Worm (Caenorhabditis elegans): ENCODE results near the gene sru-42.

Gene sru-42

ce11 chrV:15689952-15690351, 39.7 kb downstream of the sru-42 start, which contains the start of gene nhr-268:
nhr-268 (plus strand) TSS chrV:15690252.
- TF ChIP-seq efl-3 (GFP tag; optimal IDR thresholded peaks at IDR 0.05) (no peak), ceh-88 (GFP tag; IDR thresholded peaks at IDR 0.05) (no peak), efl-1 (optimal IDR thresholded peaks at IDR 0.05) (no peak), efl-1 (GFP tag; optimal IDR thresholded peaks at IDR 0.05 in 1 of 2) (no peak), ztf-4 (tag; optimal IDR thresholded peaks at IDR 0.05) (no peak), nhr-71 (tag; optimal IDR thresholded peaks at IDR 0.05) (no peak), fkh-4 (tag; optimal IDR thresholded peaks at IDR 0.05; ENCODE audit: borderline replicate concordance) (no peak), zip-4 (GFP tag; optimal IDR thresholded peaks at IDR 0.05) (no peak), blmp-1 (tag; optimal IDR thresholded peaks at IDR 0.05) (no peak), grh-1 (GFP tag; IDR thresholded peaks at IDR 0.05) (no peak), fkh-8 (tag; optimal IDR thresholded peaks at IDR 0.05) (no peak), F16B12.6 (tag; optimal IDR thresholded peaks at IDR 0.05) (no peak), fos-1 (tag; optimal IDR thresholded peaks at IDR 0.05) (no peak), aly-2 (tag; optimal IDR thresholded peaks at IDR 0.05) (no peak), ceh-8 (GFP tag; optimal IDR thresholded peaks at IDR 0.05) (no peak), C34B4.2 (tag; optimal IDR thresholded peaks at IDR 0.05) (no peak), lsy-2 (tag; optimal IDR thresholded peaks at IDR 0.05) (no peak), hlh-17 (GFP tag; optimal IDR thresholded peaks at IDR 0.05; ENCODE audit: borderline replicate concordance) (no peak), pax-3 (tag; optimal IDR thresholded peaks at IDR 0.05) (no peak), lin-35 (GFP tag; optimal IDR thresholded peaks at IDR 0.05) (no peak)

ce11 chrV:15693682-15694081, 43.4 kb downstream of the sru-42 start, which contains the start of gene nhr-198:
nhr-198 (plus strand) TSS chrV:15693994.
- no peak for TF ChIP-seq mdl-1 (tag; optimal IDR thresholded peaks at IDR 0.05)
- no peak for TF ChIP-seq sptf-1 (tag; optimal IDR thresholded peaks at IDR 0.05)
- TF ChIP-seq ama-1 (optimal IDR thresholded peaks at IDR 0.05) = no peak
- no peak for TF ChIP-seq hpl-2 (GFP tag; optimal IDR thresholded peaks at IDR 0.05)
- TF ChIP-seq mef-2 (tag; optimal IDR thresholded peaks at IDR 0.05) = no peak
- peak; percentile 79 for TF ChIP-seq fkh-8 (tag; optimal IDR thresholded peaks at IDR 0.05)
- peak; percentile 29 for TF ChIP-seq nhr-71 (tag; optimal IDR thresholded peaks at IDR 0.05)
- TF ChIP-seq nhr-85 (tag) = no peak
- no peak for TF ChIP-seq pqm-1 (tag; optimal IDR thresholded peaks at IDR 0.05)
- no peak for TF ChIP-seq ceh-63 (GFP tag; optimal IDR thresholded peaks at IDR 0.05)
- TF ChIP-seq pax-3 (tag; optimal IDR thresholded peaks at IDR 0.05) = no peak
- no peak for TF ChIP-seq nhr-11 (tag; optimal IDR thresholded peaks at IDR 0.05)
- TF ChIP-seq sox-4 (tag; optimal IDR thresholded peaks at IDR 0.05) = peak; percentile 28
- no peak for TF ChIP-seq unc-130 (tag; optimal IDR thresholded peaks at IDR 0.05)
- TF ChIP-seq dsc-1 (tag; optimal IDR thresholded peaks at IDR 0.05) = peak; percentile 55
- no peak for TF ChIP-seq alr-1 (tag; optimal IDR thresholded peaks at IDR 0.05; ENCODE audit: borderline replicate concordance)

ce11 chrV:15698099-15698498, 47.8 kb downstream of the sru-42 start, which contains the start of gene srx-29:
srx-29 (minus strand) TSS chrV:15698199.
- TF ChIP-seq ceh-90 (tag; optimal IDR thresholded peaks at IDR 0.05) (no peak), unc-98 (GFP tag; IDR thresholded peaks at IDR 0.05) (no peak), hlh-4 (tag; optimal IDR thresholded peaks at IDR 0.05) (no peak), ets-5 (GFP tag; IDR thresholded peaks at IDR 0.05) (no peak), ces-1 (GFP tag; optimal IDR thresholded peaks at IDR 0.05) (no peak)

ce11 chrV:15699799-15700198, 49.5 kb downstream of the sru-42 start, which contains the start of gene nhr-199:
nhr-199 (minus strand) TSS chrV:15699899.
- TF ChIP-seq nhr-28 (tag; optimal IDR thresholded peaks at IDR 0.05) (no peak), grh-1 (GFP tag; IDR thresholded peaks at IDR 0.05) (no peak), irx-1 (tag; optimal IDR thresholded peaks at IDR 0.05) (no peak), dpl-1 (GFP tag; optimal IDR thresholded peaks at IDR 0.05) (no peak), alr-1 (tag; optimal IDR thresholded peaks at IDR 0.05; ENCODE audit: borderline replicate concordance) (no peak), C34B4.2 (tag; optimal IDR thresholded peaks at IDR 0.05) (no peak), nhr-76 (tag; optimal IDR thresholded peaks at IDR 0.05) (no peak), fkh-10 (GFP tag; optimal IDR thresholded peaks at IDR 0.05) (no peak)

Measured in whole organism, L1 larva.